Worm (Caenorhabditis elegans): ENCODE results near the gene W06D11.2.

DNA sequence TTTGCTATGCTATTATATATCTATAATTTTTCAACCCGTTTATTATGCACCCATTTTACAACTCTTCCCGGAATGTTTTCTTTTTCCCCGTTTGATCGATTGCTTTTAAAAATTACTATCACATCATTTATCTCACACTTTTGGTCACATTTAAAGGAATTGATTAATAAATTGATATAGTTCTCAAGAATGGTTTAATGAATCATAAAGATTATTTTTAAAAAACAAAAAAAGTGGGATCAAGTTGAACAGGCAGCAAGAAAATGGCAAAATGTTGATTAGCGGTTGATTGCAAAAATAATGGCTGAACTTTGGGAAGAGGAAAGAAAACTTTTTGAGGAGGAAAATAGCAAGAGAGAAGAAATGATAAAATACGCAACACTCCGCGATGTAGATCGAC, 3.3 kb upstream of the W06D11.2 start, which contains the start of gene W06D11.5:
- TF ChIP-seq tab-1 (GFP tag; IDR thresholded peaks at IDR 0.05) (no peak), T22C8.4 (GFP tag; IDR thresholded peaks at IDR 0.05) (no peak), cog-1 (tag; optimal IDR thresholded peaks at IDR 0.05) (no peak), ztf-23 (GFP tag; IDR thresholded peaks at IDR 0.05) (no peak), flt-1 (GFP tag; IDR thresholded peaks at IDR 0.05) (no peak), ztf-29 (GFP tag; IDR thresholded peaks at IDR 0.05) (no peak), med-1 (GFP tag; optimal IDR thresholded peaks at IDR 0.05; ENCODE audit: insufficient read depth) (no peak), ref-1 (GFP tag; conservative IDR thresholded peaks at IDR 0.05) (no peak), klf-2 (GFP tag; conservative IDR thresholded peaks at IDR 0.05) (no peak)
